Worm (Caenorhabditis elegans): ENCODE results near the gene nhr-154.
"Not testable (repeated sequence)": the region's sequence is repeated elsewhere in the genome, so short reads cannot be mapped to it uniquely, and the experiment has no call there.

nhr-154 gene

ce11 chrV:12088773-12089172 lies 12.3 kb upstream of the nhr-154 start, which contains the start of gene R07B7.12:
Gene R07B7.12, plus strand, starts transcription at chrV:12089073.
- no peak for TF ChIP-seq unc-62 (GFP tag; optimal IDR thresholded peaks at IDR 0.05)

ce11 chrV:12091759-12092158 lies 9.3 kb upstream of the nhr-154 start, which contains the start of gene nhr-206:
Gene nhr-206, plus strand, starts transcription at chrV:12092006.
- no peak for TF ChIP-seq unc-62 (GFP tag; optimal IDR thresholded peaks at IDR 0.05)

ce11 chrV:12094030-12094429 lies 7.1 kb upstream of the nhr-154 start, which contains the start of gene nhr-208:
Gene nhr-208, plus strand, starts transcription at chrV:12094317.
- no peak for TF ChIP-seq unc-62 (GFP tag; optimal IDR thresholded peaks at IDR 0.05)

ce11 chrV:12095865-12096264 lies 5.2 kb upstream of the nhr-154 start, which contains the start of gene nhr-207:
Gene nhr-207, plus strand, starts transcription at chrV:12096146.
- no peak for TF ChIP-seq unc-62 (GFP tag; optimal IDR thresholded peaks at IDR 0.05)

ce11 chrV:12098123-12098522 lies 3.0 kb upstream of the nhr-154 start, which contains the start of gene nhr-209:
Gene nhr-209, plus strand, starts transcription at chrV:12098149.
- TF ChIP-seq unc-62 (GFP tag; optimal IDR thresholded peaks at IDR 0.05), result no peak

ce11 chrV:12103920-12104319 lies 2.8 kb downstream of the nhr-154 start, which contains the start of gene nhr-153:
Gene nhr-153, plus strand, starts transcription at chrV:12104220.
- TF ChIP-seq unc-62 (GFP tag; optimal IDR thresholded peaks at IDR 0.05), result no peak

- no peak for TF ChIP-seq unc-62 (GFP tag; optimal IDR thresholded peaks at IDR 0.05)
These were observed 5.7 kb downstream of the nhr-154 start, which contains the start of gene nhr-136 for ce11 chrV:12106841-12107240. Gene nhr-136, plus strand, starts transcription at chrV:12107141.

ce11 chrV:12111452-12111851 lies 10.4 kb downstream of the nhr-154 start, which contains the start of gene lhpp-1:
Gene lhpp-1, minus strand, starts transcription at chrV:12111805.
- no peak for TF ChIP-seq unc-62 (GFP tag; optimal IDR thresholded peaks at IDR 0.05)

- TF ChIP-seq unc-62 (GFP tag; optimal IDR thresholded peaks at IDR 0.05), result no peak
These were observed 12.6 kb downstream of the nhr-154 start for ce11 chrV:12113726-12114125.

- no peak for TF ChIP-seq unc-62 (GFP tag; optimal IDR thresholded peaks at IDR 0.05)
These were observed 13.6 kb downstream of the nhr-154 start, which contains the start of gene spin-1 for ce11 chrV:12114693-12115092. Gene spin-1, plus strand, starts transcription at chrV:12114993.

ce11 chrV:12115150-12115549 lies 14.1 kb downstream of the nhr-154 start:
- no peak for TF ChIP-seq unc-62 (GFP tag; optimal IDR thresholded peaks at IDR 0.05)

- TF ChIP-seq unc-62 (GFP tag; optimal IDR thresholded peaks at IDR 0.05), result no peak
These were observed 16.5 kb downstream of the nhr-154 start, which contains the start of gene C13C4.8 for ce11 chrV:12117567-12118053. Gene C13C4.8, plus strand, starts transcription at chrV:12118003.

ce11 chrV:12120381-12120780 lies 19.3 kb downstream of the nhr-154 start, which contains the start of gene C13C4.7:
Gene C13C4.7, minus strand, starts transcription at chrV:12120481.
- TF ChIP-seq unc-62 (GFP tag; optimal IDR thresholded peaks at IDR 0.05), result no peak

ce11 chrV:12121274-12121673 lies 20.2 kb downstream of the nhr-154 start, which contains the start of gene C13C4.6:
Gene C13C4.6, plus strand, starts transcription at chrV:12121574.
- TF ChIP-seq unc-62 (GFP tag; optimal IDR thresholded peaks at IDR 0.05), result no peak

- not testable (repeated sequence) for TF ChIP-seq unc-62 (GFP tag; optimal IDR thresholded peaks at IDR 0.05)
These were observed 29.6 kb downstream of the nhr-154 start, which contains the start of gene C27A7.6 for ce11 chrV:12130688-12131087. Gene C27A7.6, minus strand, starts transcription at chrV:12130788.

ce11 chrV:12131157-12131556 lies 30.1 kb downstream of the nhr-154 start, which contains the start of gene enpp-1:
Gene enpp-1, plus strand, starts transcription at chrV:12131457.
- not testable (repeated sequence) for TF ChIP-seq unc-62 (GFP tag; optimal IDR thresholded peaks at IDR 0.05)

- TF ChIP-seq unc-62 (GFP tag; optimal IDR thresholded peaks at IDR 0.05), result no peak
These were observed 36.8 kb downstream of the nhr-154 start for ce11 chrV:12137942-12138341.

Measured in whole organism, dauer.